Fruit fly (Drosophila melanogaster): Measurements from ENCODE around the gene Gbeta5.

DNA sequence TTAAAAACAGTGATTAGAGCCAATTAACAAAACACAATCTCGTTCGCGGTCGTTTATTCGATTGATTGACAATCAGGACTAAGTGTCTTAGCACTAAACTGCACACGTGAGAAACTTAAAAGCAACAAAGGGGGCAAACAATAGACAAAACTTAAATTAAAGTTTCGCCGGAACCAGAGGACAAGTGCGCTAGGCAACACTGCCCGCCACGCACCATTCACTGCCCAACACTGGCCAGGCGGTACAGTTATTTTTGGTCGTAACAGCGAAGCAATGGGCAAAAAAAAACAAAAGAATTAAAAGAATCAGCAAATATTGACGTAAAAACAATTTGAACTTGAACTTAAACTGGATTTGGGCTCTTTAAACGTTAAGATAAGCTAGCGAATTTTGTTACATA is 14.8 kb downstream of the Gbeta5 start:
- TF ChIP-seq CG6854 (GFP tag; optimal IDR thresholded peaks at IDR 0.05) (no peak), Hr78 (GFP tag; optimal IDR thresholded peaks at IDR 0.05) (no peak)

Measured in whole organism, embryonic.